Fruit fly (Drosophila melanogaster): ENCODE measurements around the gene CG1571.

The CG1571 gene

dm6 chrX:8075300-8075927, at the start of gene CG1571, which contains the start of gene Upf2 (continued):
- no peak for TF ChIP-seq CG3838 (GFP tag; optimal IDR thresholded peaks at IDR 0.05)
- TF ChIP-seq CG7987 (GFP tag; optimal IDR thresholded peaks at IDR 0.05): no peak
- TF ChIP-seq B-H2 (GFP tag; optimal IDR thresholded peaks at IDR 0.05): no peak
- TF ChIP-seq en (GFP tag; optimal IDR thresholded peaks at IDR 0.05): no peak
- peak; percentile 78 for TF ChIP-seq CG10431 (GFP tag; optimal IDR thresholded peaks at IDR 0.05)
- no peak for TF ChIP-seq CG15479 (GFP tag; optimal IDR thresholded peaks at IDR 0.05)
- no peak for TF ChIP-seq Lim3 (GFP tag; IDR thresholded peaks at IDR 0.05)
- no peak for TF ChIP-seq nmo (GFP tag; optimal IDR thresholded peaks at IDR 0.05)
- TF ChIP-seq mam (GFP tag; optimal IDR thresholded peaks at IDR 0.05): no peak
- TF ChIP-seq CG7839 (tag; optimal IDR thresholded peaks at IDR 0.05): no peak
- no peak for TF ChIP-seq CG30403 (GFP tag; optimal IDR thresholded peaks at IDR 0.05)
- no peak for TF ChIP-seq grn (GFP tag; optimal IDR thresholded peaks at IDR 0.05)
- TF ChIP-seq chn (GFP tag; optimal IDR thresholded peaks at IDR 0.05): peak; percentile 9
- TF ChIP-seq ci (GFP tag; IDR thresholded peaks at IDR 0.05): no peak
- TF ChIP-seq CG18476 (GFP tag; optimal IDR thresholded peaks at IDR 0.05): no peak
- no peak for TF ChIP-seq tll (GFP tag; optimal IDR thresholded peaks at IDR 0.05)
- TF ChIP-seq Vsx1 (GFP tag; optimal IDR thresholded peaks at IDR 0.05): no peak
- no peak for TF ChIP-seq sug (tag; optimal IDR thresholded peaks at IDR 0.05)
- TF ChIP-seq CG14050 (GFP tag; IDR thresholded peaks at IDR 0.05): no peak
- TF ChIP-seq CG4854 (GFP tag; optimal IDR thresholded peaks at IDR 0.05): no peak
- no peak for TF ChIP-seq CG6813 (GFP tag; optimal IDR thresholded peaks at IDR 0.05)
- TF ChIP-seq Dip3 (GFP tag; optimal IDR thresholded peaks at IDR 0.05): no peak
- no peak for TF ChIP-seq CG18262 (tag; optimal IDR thresholded peaks at IDR 0.05)
- TF ChIP-seq CG11398 (GFP tag; optimal IDR thresholded peaks at IDR 0.05): no peak
- no peak for TF ChIP-seq CG31224 (GFP tag; IDR thresholded peaks at IDR 0.05)
- TF ChIP-seq CG31365 (tag; optimal IDR thresholded peaks at IDR 0.05): no peak
- TF ChIP-seq pan (optimal IDR thresholded peaks at IDR 0.05): no peak
- no peak for TF ChIP-seq pan (GFP tag; optimal IDR thresholded peaks at IDR 0.05 in 1 of 2, IDR thresholded peaks at IDR 0.05 in 1 of 2)
- TF ChIP-seq yki (optimal IDR thresholded peaks at IDR 0.05): no peak
- TF ChIP-seq salm (tag; optimal IDR thresholded peaks at IDR 0.05): no peak
- TF ChIP-seq Oli (tag; optimal IDR thresholded peaks at IDR 0.05): no peak
- TF ChIP-seq CG9932 (GFP tag; IDR thresholded peaks at IDR 0.05): no peak
- peak; percentile 68; the same call in 2 of the 4 replicates for TF ChIP-seq Dll (GFP tag; IDR thresholded peaks at IDR 0.05; ENCODE audit: partially characterized antibody)
- TF ChIP-seq CG12236 (GFP tag; optimal IDR thresholded peaks at IDR 0.05): no peak
- TF ChIP-seq cg (GFP tag; optimal IDR thresholded peaks at IDR 0.05): no peak
- TF ChIP-seq CG12299 (tag; optimal IDR thresholded peaks at IDR 0.05): no peak
- TF ChIP-seq CG8944 (GFP tag; optimal IDR thresholded peaks at IDR 0.05): no peak
- no peak for TF ChIP-seq CG1233 (GFP tag; optimal IDR thresholded peaks at IDR 0.05)
- TF ChIP-seq CG17361 (GFP tag; IDR thresholded peaks at IDR 0.05): no peak
- TF ChIP-seq Camta (GFP tag; optimal IDR thresholded peaks at IDR 0.05): no peak
- peak; percentile 6 for TF ChIP-seq CG34376 (GFP tag; optimal IDR thresholded peaks at IDR 0.05)
- peak; percentile 52 for TF ChIP-seq CG4617 (GFP tag; optimal IDR thresholded peaks at IDR 0.05; ENCODE audit: borderline replicate concordance)
- no peak for TF ChIP-seq CG30020 (tag; optimal IDR thresholded peaks at IDR 0.05)
- no peak for TF ChIP-seq ro (GFP tag; IDR thresholded peaks at IDR 0.05)
- no peak for TF ChIP-seq Asciz (GFP tag; optimal IDR thresholded peaks at IDR 0.05)
- TF ChIP-seq CG17612 (GFP tag; IDR thresholded peaks at IDR 0.05): no peak
- no peak for TF ChIP-seq br (optimal IDR thresholded peaks at IDR 0.05)
- TF ChIP-seq CG18619 (GFP tag; optimal IDR thresholded peaks at IDR 0.05): no peak
- peak; percentile 29; the same call in 1 of the 3 replicates for TF ChIP-seq CG34422 (GFP tag; IDR thresholded peaks at IDR 0.05)
- no peak for TF ChIP-seq CG1832 (GFP tag; optimal IDR thresholded peaks at IDR 0.05)
- no peak for TF ChIP-seq gce (GFP tag; IDR thresholded peaks at IDR 0.05)
- TF ChIP-seq CG3281 (GFP tag; optimal IDR thresholded peaks at IDR 0.05): no peak
